Worm (Caenorhabditis elegans) whole organism, late embryonic: Measurements from ENCODE around the gene F45E1.2.

Experiments used
- C08G9.2 ChIP-seq: sonication (generic microtip); optimal IDR thresholded peaks from 2 replicates; lab custom pipeline; 2016; ENCODE audit warnings: mild to moderate bottlenecking, missing genetic modification characterization, moderate library complexity, missing compliant biosample characterization
- C38D4.7 ChIP-seq: fragments of 200-800 bp; sonication (Bioruptor generic); optimal IDR thresholded peaks from 2 replicates; lab custom pipeline; 2018; ENCODE audit warnings: mild to moderate bottlenecking, missing genetic modification characterization, moderate library complexity, missing compliant biosample characterization
- K02D7.2 ChIP-seq: sonication (generic microtip); optimal IDR thresholded peaks from 2 replicates; lab custom pipeline; 2017; ENCODE audit warnings: mild to moderate bottlenecking, missing genetic modification characterization, missing compliant biosample characterization
- ahr-1 ChIP-seq: sonication (generic microtip); optimal IDR thresholded peaks from 2 replicates; lab custom pipeline; 2016; ENCODE audit warnings: missing genetic modification characterization, missing compliant biosample characterization
- ama-1 ChIP-seq: fragments of 150-350 bp; optimal IDR thresholded peaks from 2 replicates; lab custom pipeline; 2014
- ceh-14 ChIP-seq: sonication (generic microtip); optimal IDR thresholded peaks from 2 replicates; lab custom pipeline; 2016; ENCODE audit warnings: missing genotype, missing genetic modification characterization, missing compliant biosample characterization
- ceh-19 ChIP-seq: fragments of 200-800 bp; sonication (Bioruptor generic); optimal IDR thresholded peaks from 2 replicates; lab custom pipeline; 2018; ENCODE audit warnings: mild to moderate bottlenecking, missing genetic modification characterization, missing compliant biosample characterization
- ceh-2 ChIP-seq: sonication (generic microtip); optimal IDR thresholded peaks from 2 replicates; lab custom pipeline; 2016; ENCODE audit warnings: missing genotype, missing genetic modification characterization, missing compliant biosample characterization
- ceh-24 ChIP-seq: sonication (generic microtip); optimal IDR thresholded peaks from 2 replicates; lab custom pipeline; 2016; ENCODE audit warnings: mild to moderate bottlenecking, missing genetic modification characterization, missing compliant biosample characterization
- ceh-31 ChIP-seq: sonication (generic microtip); optimal IDR thresholded peaks from 2 replicates; lab custom pipeline; 2016; ENCODE audit warnings: missing genetic modification characterization, missing compliant biosample characterization
- ceh-34 ChIP-seq: sonication (generic microtip); optimal IDR thresholded peaks from 2 replicates; lab custom pipeline; 2016; ENCODE audit warnings: mild to moderate bottlenecking, missing genetic modification characterization, missing compliant biosample characterization
- ceh-48 ChIP-seq: sonication (generic microtip); optimal IDR thresholded peaks from 2 replicates; lab custom pipeline; 2016; ENCODE audit warnings: missing genetic modification characterization, inconsistent platforms, missing compliant biosample characterization
- ceh-9 ChIP-seq: sonication (generic microtip); optimal IDR thresholded peaks from 2 replicates; lab custom pipeline; 2016; ENCODE audit warnings: mild to moderate bottlenecking, missing genetic modification characterization, inconsistent platforms, missing compliant biosample characterization
- dve-1 ChIP-seq: sonication (generic microtip); optimal IDR thresholded peaks from 2 replicates; lab custom pipeline; 2017; ENCODE audit warnings: antibody characterized with exemption, mild to moderate bottlenecking, missing genetic modification characterization, missing compliant biosample characterization
- elt-4 ChIP-seq: sonication (generic microtip); optimal IDR thresholded peaks from 2 replicates; lab custom pipeline; 2016; ENCODE audit warnings: missing genetic modification characterization, missing compliant biosample characterization
- ets-4 ChIP-seq: sonication (generic microtip); optimal IDR thresholded peaks from 2 replicates; lab custom pipeline; 2016; ENCODE audit warnings: missing genetic modification characterization, missing compliant biosample characterization
- eyg-1 ChIP-seq: sonication (generic microtip); optimal IDR thresholded peaks from 2 replicates; lab custom pipeline; 2016; ENCODE audit warnings: missing genotype, missing genetic modification characterization, missing compliant biosample characterization
- fkh-6 ChIP-seq: sonication (generic microtip); optimal IDR thresholded peaks from 2 replicates; lab custom pipeline; 2016; ENCODE audit warnings: missing genetic modification characterization, missing compliant biosample characterization
- gmeb-2 ChIP-seq: sonication (generic microtip); optimal IDR thresholded peaks from 2 replicates; lab custom pipeline; 2016; ENCODE audit warnings: missing genetic modification characterization, inconsistent platforms, missing compliant biosample characterization
- hlh-13 ChIP-seq: fragments of 200-800 bp; sonication (Bioruptor generic); optimal IDR thresholded peaks from 2 replicates; lab custom pipeline; 2018; ENCODE audit warnings: mild to moderate bottlenecking, missing genetic modification characterization, missing compliant biosample characterization
- hlh-15 ChIP-seq: sonication (generic microtip); optimal IDR thresholded peaks from 2 replicates; lab custom pipeline; 2016; ENCODE audit warnings: missing genetic modification characterization, missing compliant biosample characterization
- hlh-6 ChIP-seq: sonication (generic microtip); optimal IDR thresholded peaks from 2 replicates; lab custom pipeline; 2016; ENCODE audit warnings: missing genotype, missing genetic modification characterization, missing compliant biosample characterization
- nhr-11 ChIP-seq: fragments of 150-350 bp; optimal IDR thresholded peaks from 2 replicates; lab custom pipeline; 2014; ENCODE audit warnings: missing biosample characterization, missing genetic modification characterization
- nhr-232 ChIP-seq: sonication (generic microtip); optimal IDR thresholded peaks from 2 replicates; lab custom pipeline; 2016; ENCODE audit warnings: missing genetic modification characterization, missing compliant biosample characterization
- npax-4 ChIP-seq: sonication (generic microtip); optimal IDR thresholded peaks from 2 replicates; lab custom pipeline; 2016; ENCODE audit warnings: missing genetic modification characterization, missing compliant biosample characterization
- odd-2 ChIP-seq: sonication (generic microtip); optimal IDR thresholded peaks from 2 replicates; lab custom pipeline; 2017; ENCODE audit warnings: antibody characterized with exemption, mild to moderate bottlenecking, missing genetic modification characterization, missing compliant biosample characterization
- pat-9 ChIP-seq: fragments of 200-800 bp; sonication (Bioruptor generic); optimal IDR thresholded peaks from 2 replicates; lab custom pipeline; 2018; ENCODE audit warnings: mild to moderate bottlenecking, missing genetic modification characterization, moderate library complexity, missing compliant biosample characterization
- pax-1 ChIP-seq: fragments of 150-350 bp; optimal IDR thresholded peaks from 2 replicates; lab custom pipeline; 2014; ENCODE audit warnings: missing biosample characterization, missing genetic modification characterization
- pha-2 ChIP-seq: sonication (generic microtip); optimal IDR thresholded peaks from 2 replicates; lab custom pipeline; 2017; ENCODE audit warnings: mild to moderate bottlenecking, missing genetic modification characterization, missing compliant biosample characterization
- pros-1 ChIP-seq: fragments of 150-350 bp; optimal IDR thresholded peaks from 2 replicates; lab custom pipeline; 2014; ENCODE audit warnings: missing biosample characterization, missing genetic modification reagents, missing genetic modification characterization
- rnt-1 ChIP-seq: sonication (generic microtip); optimal IDR thresholded peaks from 2 replicates; lab custom pipeline; 2016; ENCODE audit warnings: missing genetic modification characterization, missing compliant biosample characterization
- sox-2 ChIP-seq: fragments of 200-800 bp; sonication (Bioruptor generic); IDR thresholded peaks from 2 replicates; pipeline ENCODE4 v1.3.6; 2022; ENCODE audit warnings: missing genetic modification reagents, missing genetic modification characterization, missing compliant biosample characterization
- syd-9 ChIP-seq: sonication (generic microtip); optimal IDR thresholded peaks from 2 replicates; lab custom pipeline; 2016; ENCODE audit warnings: mild to moderate bottlenecking, missing genetic modification characterization, moderate library complexity, missing compliant biosample characterization
- tbx-2 ChIP-seq: sonication (generic microtip); optimal IDR thresholded peaks from 2 replicates; lab custom pipeline; 2016; ENCODE audit warnings: missing genetic modification characterization, missing compliant biosample characterization
- unc-3 ChIP-seq, 2 experiments: fragments of 200-800 bp in 1 of 2; sonication (Bioruptor generic) in 1 of 2; sonication (generic microtip) in 1 of 2; conservative IDR thresholded peaks in 1 of 2; optimal IDR thresholded peaks in 1 of 2; 2 replicates each; pipeline versions ENCODE4 v1.3.6 to Lab custom; 2016 to 2022; ENCODE audit warnings: missing compliant biosample characterization in 2 of 2, missing genetic modification characterization in 2 of 2, missing genetic modification reagents in 1 of 2
- unc-42 ChIP-seq: sonication (generic microtip); optimal IDR thresholded peaks from 2 replicates; lab custom pipeline; 2016; ENCODE audit warnings: missing genotype, missing genetic modification characterization, missing compliant biosample characterization
- zip-5 ChIP-seq: sonication (generic microtip); optimal IDR thresholded peaks from 2 replicates; lab custom pipeline; 2016; ENCODE audit warnings: missing genetic modification characterization, missing compliant biosample characterization

Gene F45E1.2

DNA sequence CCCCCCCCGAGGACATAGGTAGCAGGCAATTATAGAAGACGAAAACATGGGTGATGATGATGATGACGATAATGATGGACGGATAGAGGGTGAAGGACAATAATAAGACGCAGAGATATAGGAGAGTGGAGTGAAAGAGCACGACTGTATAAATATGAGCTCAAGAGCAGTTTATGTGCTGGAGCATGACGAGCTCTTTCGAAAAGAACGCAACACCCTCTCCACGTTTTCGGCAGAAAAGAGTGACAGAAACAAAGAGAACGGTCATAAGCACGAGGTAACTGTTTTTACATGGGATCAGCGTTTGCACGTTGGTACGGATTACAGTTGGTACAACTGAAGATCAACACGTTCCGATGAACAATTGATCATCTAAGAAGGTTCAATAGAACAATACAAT lies 4.6 kb upstream of the F45E1.2 start:
- no peak for TF ChIP-seq pros-1 (tag; lab: Kevin White, UChicago)
- no peak for TF ChIP-seq ceh-34 (tag; lab: Kevin White, UChicago)
- no peak for TF ChIP-seq zip-5
- peak; percentile 30 for TF ChIP-seq tbx-2 (tag; lab: Kevin White, UChicago)
- peak; percentile 92 for TF ChIP-seq pax-1

DNA sequence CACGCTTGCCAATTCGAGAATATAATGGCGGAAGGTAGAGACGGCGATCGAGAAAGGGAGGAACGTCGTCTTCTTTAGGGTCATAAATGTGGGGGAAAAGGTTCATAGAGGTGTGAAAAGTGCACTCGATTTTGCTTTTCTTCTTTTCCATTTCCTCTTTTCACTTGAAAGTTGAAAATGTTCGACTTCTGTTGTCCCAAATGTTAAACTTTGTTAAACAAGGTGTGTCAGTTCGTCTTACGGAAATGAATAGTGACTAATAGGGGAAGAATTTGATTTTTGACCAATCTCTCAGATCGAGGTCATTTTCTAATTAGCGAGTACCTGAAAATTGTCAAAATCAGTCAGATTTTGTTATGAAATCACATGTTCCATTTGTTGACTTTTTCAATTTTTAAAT lies 1.3 kb downstream of the F45E1.2 start:
- TF ChIP-seq ceh-31 (tag; lab: Kevin White, UChicago), result peak; percentile 34
- TF ChIP-seq ceh-19 (GFP tag; lab: Kevin White, UChicago), result no peak

DNA sequence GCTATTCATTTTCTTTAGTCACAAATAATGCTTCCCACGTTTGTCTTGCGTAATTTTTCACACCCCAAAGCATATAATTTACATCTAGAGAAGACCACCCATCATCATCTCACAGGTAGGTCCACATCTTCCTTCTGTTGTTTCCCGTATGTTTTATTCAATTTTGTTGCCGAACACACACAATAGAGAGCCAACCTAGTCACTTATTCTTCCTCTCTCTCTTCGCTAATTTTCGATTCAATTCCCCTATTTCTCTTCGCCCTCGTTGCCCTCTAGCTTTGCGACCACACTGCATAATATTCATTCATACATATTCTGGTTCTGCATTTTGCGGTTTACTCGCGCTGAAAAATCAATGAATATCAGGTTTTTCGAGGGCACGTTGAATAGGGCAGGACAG lies 2.4 kb downstream of the F45E1.2 start:
- TF ChIP-seq ceh-31 (tag; lab: Kevin White, UChicago), result peak; percentile 71
- TF ChIP-seq nhr-11 (tag; lab: Kevin White, UChicago), result no peak
- peak; percentile 11 for TF ChIP-seq unc-42 (tag; lab: Kevin White, UChicago)
- no peak for TF ChIP-seq hlh-13 (GFP tag; lab: Kevin White, UChicago)
- peak; percentile 5 for TF ChIP-seq ceh-48 (tag; lab: Kevin White, UChicago)

DNA sequence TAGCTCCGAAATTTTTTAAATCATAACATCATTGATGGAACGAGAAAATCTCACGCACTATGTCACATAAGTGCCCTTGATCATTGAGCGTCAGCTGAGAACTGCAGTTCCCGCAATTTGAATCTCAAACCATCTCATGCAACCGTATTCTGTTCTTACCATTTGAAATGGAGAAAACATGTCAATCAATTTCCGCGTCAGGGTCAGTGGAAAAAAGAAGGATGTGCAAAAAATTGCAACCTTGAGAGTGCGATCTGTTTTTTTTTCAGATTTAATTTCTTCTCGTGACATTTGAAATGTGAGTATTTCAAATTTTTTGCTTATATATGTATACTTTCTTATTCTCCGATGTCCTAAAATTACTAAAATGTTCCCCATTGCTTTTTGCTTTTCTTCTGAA lies 7.1 kb downstream of the F45E1.2 start:
- TF ChIP-seq hlh-13 (GFP tag; lab: Kevin White, UChicago) (no peak), C08G9.2 (tag; lab: Kevin White, UChicago) (no peak), sox-2 (GFP tag; lab: Robert Waterston, UW) (no peak), ceh-14 (tag; lab: Kevin White, UChicago) (no peak), fkh-6 (tag; lab: Kevin White, UChicago) (no peak), hlh-6 (tag; lab: Kevin White, UChicago) (no peak), ceh-2 (no peak), rnt-1 (tag; lab: Kevin White, UChicago) (no peak), ahr-1 (tag; lab: Kevin White, UChicago) (no peak)

- TF ChIP-seq ceh-19 (GFP tag; lab: Kevin White, UChicago), result no peak
- no peak for TF ChIP-seq pha-2 (tag; lab: Kevin White, UChicago)
- no peak for TF ChIP-seq tbx-2 (tag; lab: Kevin White, UChicago)
- no peak for TF ChIP-seq hlh-15 (tag; lab: Kevin White, UChicago)
- TF ChIP-seq npax-4 (tag; lab: Kevin White, UChicago), result no peak
- TF ChIP-seq hlh-13 (GFP tag; lab: Kevin White, UChicago), result no peak
- TF ChIP-seq nhr-232 (tag; lab: Kevin White, UChicago), result no peak
- no peak for TF ChIP-seq ets-4 (tag; lab: Kevin White, UChicago)
- TF ChIP-seq ceh-9, result no peak
- TF ChIP-seq ama-1 (lab: Kevin White, UChicago), result no peak
- TF ChIP-seq unc-3 (GFP tag; conservative IDR thresholded peaks at IDR 0.05; lab: Robert Waterston, UW), result no peak
- TF ChIP-seq unc-3 (tag; optimal IDR thresholded peaks at IDR 0.05; lab: Kevin White, UChicago), result no peak
These were observed 11.0 kb downstream of the F45E1.2 start, which contains the start of gene unk-1 for ce11 chrX:8014407-8015003. TSS of gene unk-1 (plus strand) at chrX:8014983.

DNA sequence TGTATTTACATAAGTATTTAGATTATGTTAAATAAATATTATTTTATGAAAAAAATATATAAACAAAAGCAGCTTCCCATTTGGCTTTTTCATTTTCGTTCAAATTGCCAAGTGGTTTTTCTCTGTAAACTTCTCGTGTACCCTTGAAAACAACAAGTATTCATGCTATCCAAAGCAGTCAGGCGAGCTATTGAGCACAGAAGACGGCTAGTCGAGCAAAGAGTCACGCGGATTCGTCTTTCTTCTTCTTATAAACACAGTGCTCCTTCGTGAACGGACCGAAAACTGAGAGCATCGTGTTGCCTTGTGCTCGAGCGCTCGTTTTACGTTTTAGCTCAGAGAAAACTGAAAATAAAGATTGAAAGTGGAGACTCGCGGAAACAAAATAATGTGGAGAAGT lies 12.4 kb downstream of the F45E1.2 start:
- TF ChIP-seq eyg-1 (no peak), odd-2 (no peak), pha-2 (tag; lab: Kevin White, UChicago) (no peak), K02D7.2 (no peak), dve-1 (tag; lab: Kevin White, UChicago) (no peak), C08G9.2 (tag; lab: Kevin White, UChicago) (no peak), syd-9 (tag; lab: Kevin White, UChicago) (no peak), C38D4.7 (no peak), pat-9 (tag; lab: Kevin White, UChicago) (no peak), pros-1 (tag; lab: Kevin White, UChicago) (no peak), gmeb-2 (tag; lab: Kevin White, UChicago) (no peak), sox-2 (GFP tag; lab: Robert Waterston, UW) (no peak), ahr-1 (tag; lab: Kevin White, UChicago) (no peak), ceh-24 (no peak), elt-4 (tag; lab: Kevin White, UChicago) (no peak)
